Worm (Caenorhabditis elegans) whole organism, L4 larva: Measurements from ENCODE around the gene Y22D7AL.7.

ENCODE experiments used
- D1046.2 ChIP-seq: fragments of 200-800 bp; sonication (Bioruptor generic); IDR thresholded peaks from 2 replicates; pipeline ENCODE4 v1.3.6; 2022; ENCODE audit warnings: missing genetic modification characterization, missing compliant biosample characterization
- F10B5.3 ChIP-seq: sonication (generic microtip); optimal IDR thresholded peaks from 2 replicates; lab custom pipeline; 2016; ENCODE audit warnings: mild to moderate bottlenecking, missing genetic modification characterization, missing compliant biosample characterization
- F26F4.8 ChIP-seq: fragments of 200-800 bp; sonication (Bioruptor generic); conservative IDR thresholded peaks from 2 replicates; pipeline ENCODE4 v1.3.6; 2022; ENCODE audit warnings: missing genetic modification characterization, missing compliant biosample characterization
- F44E2.7 ChIP-seq: fragments of 200-800 bp; sonication (Bioruptor generic); IDR thresholded peaks from 2 replicates; pipeline ENCODE4 v2.1.2; 2022; ENCODE audit warnings: missing genetic modification characterization, missing compliant biosample characterization
- F49E8.2 ChIP-seq: sonication (generic microtip); optimal IDR thresholded peaks from 2 replicates; lab custom pipeline; 2016; ENCODE audit warnings: missing compliant biosample characterization, mild to moderate bottlenecking, missing genetic modification characterization, borderline replicate concordance
- T20F7.1 ChIP-seq: fragments of 200-800 bp; sonication (Bioruptor generic); optimal IDR thresholded peaks from 2 replicates; lab custom pipeline; 2018; ENCODE audit warnings: mild to moderate bottlenecking, missing genetic modification characterization, missing compliant biosample characterization
- Y48G9A.11 ChIP-seq: fragments of 200-800 bp; sonication (Bioruptor generic); IDR thresholded peaks from 2 replicates; pipeline ENCODE4 v1.3.6; 2022; ENCODE audit warnings: missing genetic modification reagents, missing genetic modification characterization, missing compliant biosample characterization
- aly-2 ChIP-seq: sonication (generic microtip); optimal IDR thresholded peaks from 2 replicates; lab custom pipeline; 2018; ENCODE audit warnings: missing biosample characterization, missing genetic modification characterization
- arid-1 ChIP-seq: fragments of 200-800 bp; sonication (Bioruptor generic); conservative IDR thresholded peaks from 2 replicates; pipeline ENCODE4 v1.3.6; 2022; ENCODE audit warnings: missing genetic modification reagents, missing genetic modification characterization, missing compliant biosample characterization
- attf-4 ChIP-seq: sonication (generic microtip); optimal IDR thresholded peaks from 3 replicates; lab custom pipeline; 2017; ENCODE audit warnings: missing biosample characterization, missing genetic modification characterization
- ceh-28 ChIP-seq: fragments of 150-350 bp; optimal IDR thresholded peaks from 2 replicates; lab custom pipeline; 2014; ENCODE audit warnings: missing biosample characterization, missing genetic modification reagents, missing genetic modification characterization
- ceh-44 ChIP-seq: fragments of 200-800 bp; sonication (Bioruptor generic); IDR thresholded peaks from 2 replicates; pipeline ENCODE4 v1.3.6; 2022; ENCODE audit warnings: missing genetic modification reagents, missing genetic modification characterization, missing compliant biosample characterization
- ces-1 ChIP-seq: fragments of 150-350 bp; sonication (generic microtip); optimal IDR thresholded peaks from 4 replicates; lab custom pipeline; 2014; ENCODE audit warnings: missing biosample characterization, missing genetic modification reagents, missing genetic modification characterization
- cey-2 ChIP-seq: sonication (generic microtip); optimal IDR thresholded peaks from 3 replicates; lab custom pipeline; 2017; ENCODE audit warnings: missing genetic modification characterization, mild to moderate bottlenecking, missing compliant biosample characterization, antibody characterized with exemption, borderline replicate concordance; ENCODE audit not compliant: insufficient read depth
- daf-12 ChIP-seq: fragments of 150-350 bp; optimal IDR thresholded peaks from 2 replicates; lab custom pipeline; 2014; ENCODE audit warnings: missing biosample characterization, missing genetic modification reagents, missing genetic modification characterization
- daf-19 ChIP-seq: fragments of 200-800 bp; sonication (Bioruptor generic); conservative IDR thresholded peaks from 2 replicates; pipeline ENCODE4 v1.3.6; 2022; ENCODE audit warnings: missing genetic modification characterization, missing compliant biosample characterization
- dmd-6 ChIP-seq: fragments of 200-800 bp; sonication (Bioruptor generic); IDR thresholded peaks from 2 replicates; pipeline ENCODE4 v1.3.6; 2022; ENCODE audit warnings: missing genetic modification reagents, missing genetic modification characterization, missing compliant biosample characterization
- dmd-8 ChIP-seq: fragments of 200-800 bp; sonication (Bioruptor generic); IDR thresholded peaks from 2 replicates; pipeline ENCODE4 v1.3.6; 2022; ENCODE audit warnings: missing genetic modification characterization, missing compliant biosample characterization
- dmd-9 ChIP-seq: fragments of 200-800 bp; sonication (Bioruptor generic); IDR thresholded peaks from 2 replicates; pipeline ENCODE4 v1.3.6; 2022; ENCODE audit warnings: missing genetic modification reagents, missing genetic modification characterization, missing compliant biosample characterization
- dpl-1 ChIP-seq: fragments of 150-350 bp; optimal IDR thresholded peaks from 2 replicates; lab custom pipeline; 2014; ENCODE audit warnings: missing biosample characterization, missing genetic modification reagents, missing genetic modification characterization
- duxl-1 ChIP-seq: sonication (generic microtip); optimal IDR thresholded peaks from 2 replicates; lab custom pipeline; 2016; ENCODE audit warnings: mild to moderate bottlenecking, missing genetic modification characterization, moderate library complexity, missing compliant biosample characterization; ENCODE audit not compliant: poor library complexity
- egl-27 ChIP-seq: sonication (generic microtip); optimal IDR thresholded peaks from 3 replicates; lab custom pipeline; 2017; ENCODE audit warnings: missing biosample characterization, missing genetic modification reagents, missing genetic modification characterization
- fkh-10 ChIP-seq: fragments of 150-350 bp; optimal IDR thresholded peaks from 2 replicates; lab custom pipeline; 2014; ENCODE audit warnings: missing biosample characterization, missing genetic modification reagents, missing genetic modification characterization
- fos-1 ChIP-seq: fragments of 150-350 bp; optimal IDR thresholded peaks from 2 replicates; lab custom pipeline; 2014; ENCODE audit warnings: missing biosample characterization, missing genetic modification characterization
- hif-1 ChIP-seq, 2 experiments: sonication (generic microtip); optimal IDR thresholded peaks; 2 replicates each; lab custom pipeline; 2016 to 2017; ENCODE audit warnings: missing compliant biosample characterization in 2 of 2, missing genetic modification characterization in 2 of 2, missing genetic modification reagents in 2 of 2, missing genotype in 2 of 2, mild to moderate bottlenecking in 1 of 2
- hlh-30 ChIP-seq: sonication (generic microtip); optimal IDR thresholded peaks from 2 replicates; lab custom pipeline; 2017; ENCODE audit warnings: antibody characterized with exemption, mild to moderate bottlenecking, missing genetic modification characterization, missing compliant biosample characterization; ENCODE audit not compliant: insufficient read depth
- jun-1 ChIP-seq: fragments of 150-350 bp; optimal IDR thresholded peaks from 2 replicates; lab custom pipeline; 2014; ENCODE audit warnings: missing biosample characterization, missing genetic modification reagents, missing genetic modification characterization
- lim-7 ChIP-seq: fragments of 200-800 bp; sonication (Bioruptor generic); IDR thresholded peaks from 2 replicates; pipeline ENCODE4 v1.3.6; 2022; ENCODE audit warnings: missing genetic modification characterization, missing compliant biosample characterization
- lin-1 ChIP-seq: fragments of 200-800 bp; sonication (Bioruptor generic); IDR thresholded peaks from 2 replicates; pipeline ENCODE4 v1.3.6; 2022; ENCODE audit warnings: missing genetic modification reagents, missing genetic modification characterization, missing compliant biosample characterization
- lin-29 ChIP-seq: fragments of 200-800 bp; sonication (Bioruptor generic); IDR thresholded peaks from 2 replicates; pipeline ENCODE4 v1.3.6; 2022; ENCODE audit warnings: missing genetic modification reagents, missing genetic modification characterization, missing compliant biosample characterization
- lin-39 ChIP-seq: fragments of 150-350 bp; optimal IDR thresholded peaks from 2 replicates; lab custom pipeline; 2014; ENCODE audit warnings: missing biosample characterization, missing genetic modification reagents, missing genetic modification characterization
- lir-3 ChIP-seq: sonication (generic microtip); optimal IDR thresholded peaks from 2 replicates; lab custom pipeline; 2016; ENCODE audit warnings: mild to moderate bottlenecking, missing genetic modification characterization, missing compliant biosample characterization
- lsy-2 ChIP-seq, 2 experiments: fragments of 150-350 bp in 1 of 2; sonication (generic microtip) in 1 of 2; optimal IDR thresholded peaks; 2 replicates each; lab custom pipeline; 2014 to 2017; ENCODE audit warnings: missing biosample characterization in 2 of 2, missing genetic modification characterization in 2 of 2
- madf-9 ChIP-seq: fragments of 200-800 bp; sonication (Bioruptor generic); conservative IDR thresholded peaks from 2 replicates; pipeline ENCODE4 v1.3.6; 2022; ENCODE audit warnings: missing genetic modification reagents, missing genetic modification characterization, missing compliant biosample characterization
- mdl-1 ChIP-seq, 2 experiments: fragments of 150-350 bp in 1 of 2; sonication (generic microtip) in 1 of 2; optimal IDR thresholded peaks; 2 replicates each; lab custom pipeline; 2014 to 2017; ENCODE audit warnings: missing biosample characterization in 2 of 2, missing genetic modification characterization in 2 of 2
- mep-1 ChIP-seq: fragments of 150-350 bp; sonication (generic microtip); optimal IDR thresholded peaks from 3 replicates; lab custom pipeline; 2014; ENCODE audit warnings: missing biosample characterization, missing genetic modification characterization
- nhr-11 ChIP-seq: fragments of 150-350 bp; optimal IDR thresholded peaks from 2 replicates; lab custom pipeline; 2014; ENCODE audit warnings: missing biosample characterization, missing genetic modification characterization
- nhr-41 ChIP-seq: fragments of 200-800 bp; sonication (Bioruptor generic); IDR thresholded peaks from 2 replicates; pipeline ENCODE4 v1.3.6; 2022; ENCODE audit warnings: missing genetic modification reagents, missing genetic modification characterization, missing compliant biosample characterization
- nhr-42 ChIP-seq: fragments of 200-800 bp; sonication (Bioruptor generic); IDR thresholded peaks from 2 replicates; pipeline ENCODE4 v1.3.6; 2022; ENCODE audit warnings: missing genetic modification characterization, missing compliant biosample characterization
- nhr-48 ChIP-seq: sonication (generic microtip); optimal IDR thresholded peaks from 2 replicates; lab custom pipeline; 2016; ENCODE audit warnings: mild to moderate bottlenecking, missing genetic modification characterization, missing compliant biosample characterization
- pha-4 ChIP-seq, 2 experiments: fragments of 150-350 bp in 1 of 2; fragments of 200-800 bp in 1 of 2; sonication (Bioruptor generic) in 1 of 2; IDR thresholded peaks in 1 of 2; optimal IDR thresholded peaks in 1 of 2; 2 replicates each; pipeline versions ENCODE4 v1.3.6 to Lab custom; 2014 to 2022; ENCODE audit warnings: missing genetic modification characterization in 2 of 2, missing genetic modification reagents in 2 of 2, missing biosample characterization in 1 of 2, missing compliant biosample characterization in 1 of 2
- pqm-1 ChIP-seq: sonication (generic microtip); optimal IDR thresholded peaks from 2 replicates; lab custom pipeline; 2017; ENCODE audit warnings: missing biosample characterization, missing genetic modification characterization
- rbr-2 ChIP-seq: sonication (generic microtip); optimal IDR thresholded peaks from 2 replicates; lab custom pipeline; 2016; ENCODE audit warnings: missing genotype, missing genetic modification characterization, missing compliant biosample characterization
- set-16 ChIP-seq: fragments of 200-800 bp; sonication (Bioruptor generic); IDR thresholded peaks from 2 replicates; pipeline ENCODE4 v1.3.6; 2022; ENCODE audit warnings: missing genetic modification reagents, missing genetic modification characterization, missing compliant biosample characterization
- skn-1 ChIP-seq: fragments of 150-350 bp; optimal IDR thresholded peaks from 2 replicates; lab custom pipeline; 2014; ENCODE audit warnings: missing biosample characterization, missing genetic modification characterization
- snpc-1.2 ChIP-seq: fragments of 200-800 bp; sonication (Bioruptor generic); IDR thresholded peaks from 2 replicates; pipeline ENCODE4 v1.3.6; 2022; ENCODE audit warnings: missing genetic modification reagents, missing genetic modification characterization, missing compliant biosample characterization
- spr-1 ChIP-seq: sonication (generic microtip); optimal IDR thresholded peaks from 2 replicates; lab custom pipeline; 2016; ENCODE audit warnings: mild to moderate bottlenecking, missing genetic modification characterization, missing compliant biosample characterization
- tra-1 ChIP-seq: fragments of 200-800 bp; sonication (Bioruptor generic); IDR thresholded peaks from 2 replicates; pipeline ENCODE4 v1.3.6; 2022; ENCODE audit warnings: missing genetic modification reagents, missing genetic modification characterization, missing compliant biosample characterization
- unc-62 ChIP-seq, 3 experiments: fragments of 150-350 bp in 1 of 3; sonication (generic microtip); optimal IDR thresholded peaks in 2 of 3; peaks in 1 of 3; 1 replicate in 1 of 3; 2 replicates in 2 of 3; lab custom pipeline; 2014 to 2017; ENCODE audit warnings: missing biosample characterization in 3 of 3, missing genetic modification characterization in 3 of 3, missing genetic modification reagents in 3 of 3, missing genotype in 1 of 3
- zfp-3 ChIP-seq: fragments of 200-800 bp; sonication (Bioruptor generic); conservative IDR thresholded peaks from 2 replicates; pipeline ENCODE4 v1.3.6; 2022; ENCODE audit warnings: missing genetic modification reagents, missing genetic modification characterization, missing compliant biosample characterization
- zip-11 ChIP-seq: fragments of 200-800 bp; sonication (Bioruptor generic); IDR thresholded peaks from 2 replicates; pipeline ENCODE4 v1.3.6; 2022; ENCODE audit warnings: missing genetic modification characterization, missing compliant biosample characterization

Gene Y22D7AL.7

ce11 chrIII:1622329-1622728 is 45.8 kb downstream of the Y22D7AL.7 start:
- TF ChIP-seq lin-1: no peak
- TF ChIP-seq cey-2: no peak
- no peak for TF ChIP-seq F10B5.3 (tag; lab: Kevin White, UChicago)
- TF ChIP-seq nhr-41 (GFP tag; lab: Robert Waterston, UW): no peak
- TF ChIP-seq hlh-30: no peak
- no peak for TF ChIP-seq nhr-42 (GFP tag; lab: Robert Waterston, UW)
- TF ChIP-seq madf-9: no peak
- no peak for TF ChIP-seq Y48G9A.11 (GFP tag; lab: Robert Waterston, UW)
- TF ChIP-seq duxl-1 (tag; lab: Kevin White, UChicago): no peak
- no peak for TF ChIP-seq zip-11 (GFP tag; lab: Robert Waterston, UW)
- TF ChIP-seq snpc-1.2 (GFP tag; lab: Robert Waterston, UW): no peak
- no peak for TF ChIP-seq arid-1 (GFP tag; lab: Robert Waterston, UW)
- no peak for TF ChIP-seq unc-62 (GFP tag; optimal IDR thresholded peaks at IDR 0.05 in 1 of 2; lab: Kevin White, UChicago)
- no peak for TF ChIP-seq unc-62 (tag; optimal IDR thresholded peaks at IDR 0.05; lab: Kevin White, UChicago)
- TF ChIP-seq spr-1 (tag; lab: Kevin White, UChicago): no peak
- no peak for TF ChIP-seq aly-2 (tag; lab: Kevin White, UChicago)
- peak; percentile 1 for TF ChIP-seq pqm-1 (tag; lab: Kevin White, UChicago)
- TF ChIP-seq mdl-1 (tag; optimal IDR thresholded peaks at IDR 0.05; lab: Kevin White, UChicago): no peak
- no peak for TF ChIP-seq fos-1
- TF ChIP-seq pha-4 (GFP tag; IDR thresholded peaks at IDR 0.05; lab: Robert Waterston, UW): no peak
- TF ChIP-seq pha-4 (tag; optimal IDR thresholded peaks at IDR 0.05; lab: Kevin White, UChicago): no peak
- no peak for TF ChIP-seq rbr-2 (tag; lab: Kevin White, UChicago)
- no peak for TF ChIP-seq lim-7 (GFP tag; lab: Robert Waterston, UW)
- TF ChIP-seq hif-1 (tag; optimal IDR thresholded peaks at IDR 0.05; lab: Kevin White, UChicago): peak in 1 of 2 experiments; percentile 1
- TF ChIP-seq T20F7.1 (GFP tag; lab: Kevin White, UChicago): no peak
- TF ChIP-seq tra-1 (GFP tag; lab: Robert Waterston, UW): no peak
- no peak for TF ChIP-seq daf-12
- TF ChIP-seq F44E2.7 (GFP tag; lab: Robert Waterston, UW): no peak
- no peak for TF ChIP-seq lir-3 (tag; lab: Kevin White, UChicago)
- no peak for TF ChIP-seq nhr-11 (tag; lab: Kevin White, UChicago)
- TF ChIP-seq lin-39 (tag; lab: Kevin White, UChicago): no peak
- TF ChIP-seq nhr-48 (tag; lab: Kevin White, UChicago): no peak
- no peak for TF ChIP-seq dpl-1 (GFP tag; lab: Kevin White, UChicago)
- TF ChIP-seq set-16 (GFP tag; lab: Robert Waterston, UW): no peak
- TF ChIP-seq ceh-44 (GFP tag; lab: Robert Waterston, UW): no peak
- no peak for TF ChIP-seq dmd-8
- peak in 1 of 2 experiments; percentile 51 for TF ChIP-seq lsy-2 (tag; optimal IDR thresholded peaks at IDR 0.05; lab: Kevin White, UChicago)
- TF ChIP-seq egl-27 (tag; lab: Kevin White, UChicago): no peak
- no peak for TF ChIP-seq skn-1 (tag; lab: Kevin White, UChicago)
- TF ChIP-seq daf-19: no peak
- TF ChIP-seq D1046.2 (GFP tag; lab: Robert Waterston, UW): no peak
- TF ChIP-seq F26F4.8 (GFP tag; lab: Robert Waterston, UW): no peak
- no peak for TF ChIP-seq ces-1 (GFP tag; lab: Kevin White, UChicago)
- TF ChIP-seq dmd-9: no peak
- no peak for TF ChIP-seq ceh-28 (tag; lab: Kevin White, UChicago)
- no peak for TF ChIP-seq fkh-10 (GFP tag; lab: Kevin White, UChicago)
- no peak for TF ChIP-seq attf-4 (tag; lab: Kevin White, UChicago)
- no peak for TF ChIP-seq zfp-3 (GFP tag; lab: Robert Waterston, UW)
- no peak for TF ChIP-seq F49E8.2 (tag; lab: Kevin White, UChicago)
- peak; percentile 34; the same call in 1 of the 2 replicates for TF ChIP-seq dmd-6
- no peak for TF ChIP-seq mep-1 (tag; lab: Kevin White, UChicago)
- no peak for TF ChIP-seq lin-29 (GFP tag; lab: Robert Waterston, UW)
- no peak for TF ChIP-seq jun-1 (tag; lab: Kevin White, UChicago)
